2 worm cellular contexts compared by ENCODE assay signal in the genomic region with DNA sequence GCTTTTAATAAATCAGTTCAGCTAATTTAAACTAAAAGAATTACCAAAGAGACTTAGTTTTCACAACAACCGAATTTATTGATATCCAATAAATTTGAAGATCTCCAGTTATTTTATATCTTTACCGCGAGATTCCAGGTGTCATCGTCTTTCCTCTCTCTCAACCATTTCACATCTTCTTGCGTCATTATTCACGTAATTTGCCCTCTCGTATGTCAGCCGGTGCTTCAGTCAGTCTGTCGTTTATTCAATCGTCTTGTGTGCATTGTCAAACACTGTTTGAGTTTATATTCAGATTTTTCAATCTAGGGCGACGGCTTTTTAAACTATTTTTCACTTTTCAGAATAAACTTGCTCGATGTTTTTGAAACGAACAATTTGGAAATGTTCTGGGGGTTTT.
TF ChIP-seq lines count a peak whose summit lies in the region.

No protein-coding gene starts in this region.

TF ChIP-seq in whole organism, L4 larva, 104 proteins besides CTCF, POLR2A, EP300 and RAD21:
- TF ChIP-seq aha-1 (tag; lab: Kevin White, UChicago) = peak; percentile 11
- TF ChIP-seq gei-8 (GFP tag; optimal IDR thresholded peaks at IDR 0.05; lab: Kevin White, UChicago) = no peak

TF ChIP-seq in whole organism, mixed stage, embryonic, 35 proteins besides CTCF, POLR2A, EP300 and RAD21:
- TF ChIP-seq zip-8 (tag; optimal IDR thresholded peaks at IDR 0.05; lab: Kevin White, UChicago) = peak; percentile 51
- peak; percentile 53 for TF ChIP-seq nhr-2 (tag; optimal IDR thresholded peaks at IDR 0.05; lab: Kevin White, UChicago)
- no peak for TF ChIP-seq mab-5 (tag; optimal IDR thresholded peaks at IDR 0.05; lab: Kevin White, UChicago)
